Fruit fly (Drosophila melanogaster) whole organism, prepupa: Measurements from ENCODE around the gene Pdi.
A peak's percentile ranks its signal among the peaks of the same experiment; 100 is the strongest.

ENCODE experiments used
- Blimp-1 ChIP-seq: fragments of 200-800 bp; sonication (Bioruptor generic); optimal IDR thresholded peaks from 3 replicates; lab custom pipeline; 2017; ENCODE audit warnings: missing biosample characterization, missing genetic modification characterization, mild to moderate bottlenecking, moderate library complexity, missing genetic modification reagents
- CG10631 ChIP-seq: fragments of 200-800 bp; sonication (Bioruptor generic); optimal IDR thresholded peaks from 2 replicates; lab custom pipeline; 2016; ENCODE audit warnings: missing biosample characterization, missing genetic modification characterization
- CG10669 ChIP-seq: fragments of 200-800 bp; sonication (Bioruptor generic); optimal IDR thresholded peaks from 3 replicates; lab custom pipeline; 2018; ENCODE audit warnings: missing biosample characterization, mild to moderate bottlenecking, missing genetic modification characterization, moderate library complexity
- CG11762 ChIP-seq: fragments of 200-800 bp; sonication (Bioruptor generic); optimal IDR thresholded peaks from 3 replicates; lab custom pipeline; 2016; ENCODE audit warnings: missing biosample characterization, missing genetic modification characterization; ENCODE audit not compliant: insufficient read depth
- CG11902 ChIP-seq: fragments of 200-800 bp; sonication (Bioruptor generic); optimal IDR thresholded peaks from 3 replicates; lab custom pipeline; 2016; ENCODE audit warnings: missing biosample characterization, missing genetic modification characterization
- CG1621 ChIP-seq: fragments of 200-800 bp; sonication (Bioruptor generic); optimal IDR thresholded peaks from 3 replicates; lab custom pipeline; 2018; ENCODE audit warnings: missing biosample characterization, mild to moderate bottlenecking, missing genetic modification characterization
- CG16779 ChIP-seq: fragments of 200-800 bp; sonication (Bioruptor generic); optimal IDR thresholded peaks from 3 replicates; lab custom pipeline; 2017; ENCODE audit warnings: missing biosample characterization, mild to moderate bottlenecking, missing genetic modification characterization
- CG3032 ChIP-seq: fragments of 200-800 bp; optimal IDR thresholded peaks from 2 replicates; lab custom pipeline; 2019; ENCODE audit warnings: missing biosample characterization, mild to moderate bottlenecking, missing genetic modification characterization, moderate library complexity
- CG31627 ChIP-seq: fragments of 200-800 bp; sonication (Bioruptor generic); optimal IDR thresholded peaks from 3 replicates; lab custom pipeline; 2016; ENCODE audit warnings: missing biosample characterization, missing genetic modification characterization
- CG32006 ChIP-seq: fragments of 200-800 bp; sonication (Bioruptor generic); optimal IDR thresholded peaks from 3 replicates; lab custom pipeline; 2017; ENCODE audit warnings: missing biosample characterization, mild to moderate bottlenecking, missing genetic modification characterization
- CG34406 ChIP-seq: fragments of 200-800 bp; sonication (Bioruptor generic); optimal IDR thresholded peaks from 3 replicates; lab custom pipeline; 2016; ENCODE audit warnings: missing biosample characterization, missing genetic modification characterization
- CG6163 ChIP-seq: fragments of 200-800 bp; sonication (Bioruptor generic); IDR thresholded peaks from 3 replicates; pipeline ENCODE4 v1.3.6; 2022; ENCODE audit warnings: missing biosample characterization, missing genetic modification characterization
- CG6854 ChIP-seq: fragments of 200-800 bp; sonication (Bioruptor generic); optimal IDR thresholded peaks from 2 replicates; lab custom pipeline; 2017; ENCODE audit warnings: missing biosample characterization, mild to moderate bottlenecking, missing genetic modification characterization
- CG7368 ChIP-seq: fragments of 200-800 bp; sonication (Bioruptor generic); optimal IDR thresholded peaks from 3 replicates; lab custom pipeline; 2016; ENCODE audit warnings: missing biosample characterization, missing genetic modification characterization
- CG8319 ChIP-seq: fragments of 200-800 bp; sonication (Bioruptor generic); optimal IDR thresholded peaks from 3 replicates; lab custom pipeline; 2016; ENCODE audit warnings: missing biosample characterization, missing genetic modification characterization
- CG8632 ChIP-seq: fragments of 200-800 bp; sonication (Bioruptor generic); optimal IDR thresholded peaks from 3 replicates; lab custom pipeline; 2016; ENCODE audit warnings: missing biosample characterization, missing genetic modification characterization
- CG9139 ChIP-seq: fragments of 200-800 bp; sonication (Bioruptor generic); optimal IDR thresholded peaks from 3 replicates; lab custom pipeline; 2017; ENCODE audit warnings: missing biosample characterization, mild to moderate bottlenecking, missing genetic modification characterization
- Eip75B ChIP-seq: fragments of 200-800 bp; sonication (Bioruptor generic); optimal IDR thresholded peaks from 3 replicates; lab custom pipeline; 2016; ENCODE audit warnings: missing biosample characterization, missing genetic modification characterization
- Eip78C ChIP-seq: fragments of 200-800 bp; sonication (Bioruptor generic); peaks from one replicate; lab custom pipeline; 2016; ENCODE audit warnings: missing biosample characterization, missing genetic modification characterization
- Eip93F ChIP-seq: fragments of 200-800 bp; sonication (Bioruptor generic); optimal IDR thresholded peaks from 2 replicates; lab custom pipeline; 2016; ENCODE audit warnings: missing biosample characterization, mild to moderate bottlenecking, missing genetic modification characterization
- Ets21C ChIP-seq: fragments of 200-800 bp; sonication (Bioruptor generic); optimal IDR thresholded peaks from 3 replicates; lab custom pipeline; 2016; ENCODE audit warnings: missing biosample characterization, missing genetic modification characterization
- Ets96B ChIP-seq: fragments of 200-800 bp; optimal IDR thresholded peaks from 2 replicates; lab custom pipeline; 2019; ENCODE audit warnings: missing biosample characterization, mild to moderate bottlenecking, missing genetic modification characterization, moderate library complexity
- Gug ChIP-seq: fragments of 200-800 bp; sonication (Bioruptor generic); IDR thresholded peaks from 2 replicates; pipeline ENCODE4 v1.3.6; 2022; ENCODE audit warnings: missing biosample characterization, missing genetic modification characterization
- Hr38 ChIP-seq: sonication (Bioruptor generic); optimal IDR thresholded peaks from 2 replicates; lab custom pipeline; 2016; ENCODE audit warnings: missing biosample characterization, missing genetic modification characterization
- Lpt ChIP-seq: fragments of 200-800 bp; sonication (Bioruptor generic); optimal IDR thresholded peaks from 3 replicates; lab custom pipeline; 2016; ENCODE audit warnings: missing biosample characterization, missing genetic modification characterization
- Met ChIP-seq: fragments of 200-800 bp; sonication (Bioruptor generic); optimal IDR thresholded peaks from 3 replicates; lab custom pipeline; 2016; ENCODE audit warnings: missing biosample characterization, missing genetic modification characterization
- OdsH ChIP-seq: fragments of 200-800 bp; sonication (Bioruptor generic); optimal IDR thresholded peaks from 3 replicates; lab custom pipeline; 2016; ENCODE audit warnings: missing biosample characterization, missing genetic modification characterization
- Sox102F ChIP-seq: fragments of 200-800 bp; sonication (Bioruptor generic); optimal IDR thresholded peaks from 2 replicates; lab custom pipeline; 2016; ENCODE audit warnings: missing biosample characterization, mild to moderate bottlenecking, missing genetic modification characterization
- Sox14 ChIP-seq: fragments of 200-800 bp; sonication (Bioruptor generic); optimal IDR thresholded peaks from 3 replicates; lab custom pipeline; 2016; ENCODE audit warnings: missing biosample characterization, missing genetic modification characterization
- Sox15 ChIP-seq: fragments of 200-800 bp; sonication (Bioruptor generic); optimal IDR thresholded peaks from 3 replicates; lab custom pipeline; 2016; ENCODE audit warnings: missing biosample characterization, missing genetic modification characterization
- achi ChIP-seq: fragments of 200-800 bp; sonication (Bioruptor generic); optimal IDR thresholded peaks from 3 replicates; lab custom pipeline; 2016; ENCODE audit warnings: missing biosample characterization, missing genetic modification characterization
- dac ChIP-seq: fragments of 200-800 bp; sonication (Bioruptor generic); optimal IDR thresholded peaks from 2 replicates; lab custom pipeline; 2017; ENCODE audit warnings: missing biosample characterization, mild to moderate bottlenecking, missing genetic modification characterization
- eg ChIP-seq: fragments of 200-800 bp; sonication (Bioruptor generic); IDR thresholded peaks from 3 replicates; pipeline ENCODE4 v1.3.6; 2022; ENCODE audit warnings: missing biosample characterization, missing genetic modification characterization
- fd59A ChIP-seq: fragments of 200-800 bp; sonication (Bioruptor generic); optimal IDR thresholded peaks from 2 replicates; lab custom pipeline; 2017; ENCODE audit warnings: missing biosample characterization, mild to moderate bottlenecking, missing genetic modification characterization, missing genetic modification reagents
- fkh ChIP-seq: fragments of 200-800 bp; sonication (Bioruptor generic); optimal IDR thresholded peaks from 3 replicates; lab custom pipeline; 2017; ENCODE audit warnings: missing biosample characterization, mild to moderate bottlenecking, missing genetic modification characterization, moderate library complexity
- lz ChIP-seq: fragments of 200-800 bp; sonication (Bioruptor generic); optimal IDR thresholded peaks from 3 replicates; lab custom pipeline; 2016; ENCODE audit warnings: missing biosample characterization, missing genetic modification characterization
- net ChIP-seq: fragments of 200-800 bp; sonication (Bioruptor generic); optimal IDR thresholded peaks from 3 replicates; lab custom pipeline; 2016; ENCODE audit warnings: missing biosample characterization, missing genetic modification characterization
- pdm3 ChIP-seq: fragments of 200-800 bp; sonication (Bioruptor generic); optimal IDR thresholded peaks from 3 replicates; lab custom pipeline; 2016; ENCODE audit warnings: missing biosample characterization, missing genetic modification characterization
- salr ChIP-seq, 2 experiments: fragments of 200-800 bp; sonication (Bioruptor generic); optimal IDR thresholded peaks; 3 replicates each; lab custom pipeline; 2016 to 2018; ENCODE audit warnings: missing biosample characterization in 2 of 2, missing genetic modification characterization in 2 of 2, mild to moderate bottlenecking in 1 of 2
- spab ChIP-seq: fragments of 200-800 bp; sonication (Bioruptor generic); optimal IDR thresholded peaks from 2 replicates; lab custom pipeline; 2017; ENCODE audit warnings: missing biosample characterization, mild to moderate bottlenecking, missing genetic modification characterization, missing genetic modification reagents
- ss ChIP-seq, 2 experiments: fragments of 200-800 bp; sonication (Bioruptor generic); optimal IDR thresholded peaks; 2 replicates in 1 of 2; 3 replicates in 1 of 2; lab custom pipeline; 2017 to 2018; ENCODE audit warnings: mild to moderate bottlenecking in 2 of 2, missing biosample characterization in 2 of 2, missing genetic modification characterization in 2 of 2, moderate library complexity in 1 of 2
- svp ChIP-seq: fragments of 200-800 bp; sonication (Bioruptor generic); peaks from one replicate; lab custom pipeline; 2016; ENCODE audit warnings: missing biosample characterization, missing genetic modification characterization
- vri ChIP-seq: fragments of 200-800 bp; sonication (Bioruptor generic); optimal IDR thresholded peaks from 3 replicates; lab custom pipeline; 2016; ENCODE audit warnings: missing biosample characterization, mild to moderate bottlenecking, missing genetic modification characterization

Gene Pdi

dm6 chr3L:15104849-15105555, 37.6 kb downstream of the Pdi start (continued):
- TF ChIP-seq OdsH (GFP tag; lab: Kevin White, UChicago) (peak; percentile 95), CG11902 (GFP tag; lab: Kevin White, UChicago) (peak; percentile 91), CG32006 (GFP tag; lab: Kevin White, UChicago) (peak; percentile 96), CG11762 (peak; percentile 81), vri (GFP tag; lab: Kevin White, UChicago) (peak; percentile 83), CG16779 (tag; lab: Kevin White, UChicago) (peak; percentile 85), CG8632 (GFP tag; lab: Kevin White, UChicago) (peak; percentile 89), Gug (GFP tag; lab: Robert Waterston, UW) (peak; percentile 87), dac (GFP tag; lab: Kevin White, UChicago) (peak; percentile 87)

- TF ChIP-seq vri (GFP tag; lab: Kevin White, UChicago) (no peak), CG34406 (GFP tag; lab: Kevin White, UChicago) (peak; percentile 10), CG6163 (GFP tag; lab: Robert Waterston, UW) (peak; percentile 17; the same call in 1 of the 3 replicates), Sox102F (no peak), Ets96B (tag; lab: Kevin White, UChicago) (no peak), Lpt (peak; percentile 37), CG6854 (GFP tag; lab: Kevin White, UChicago) (peak; percentile 99), eg (GFP tag; lab: Robert Waterston, UW) (0 out of 3 replicates have a peak, but pooled peaks have one; percentile 30), Eip78C (peak; percentile 49), Blimp-1 (GFP tag; lab: Kevin White, UChicago) (peak; percentile 2), Met (GFP tag; lab: Kevin White, UChicago) (peak; percentile 17), Hr38 (GFP tag; lab: Kevin White, UChicago) (no peak), Gug (GFP tag; lab: Robert Waterston, UW) (peak; percentile 19; the same call in 1 of the 2 replicates), pdm3 (GFP tag; lab: Kevin White, UChicago) (no peak), Ets21C (GFP tag; lab: Kevin White, UChicago) (no peak), CG1621 (tag; lab: Kevin White, UChicago) (peak; percentile 19), net (GFP tag; lab: Kevin White, UChicago) (peak; percentile 42), CG3032 (tag; lab: Kevin White, UChicago) (peak; percentile 2), fkh (GFP tag; lab: Kevin White, UChicago) (no peak), spab (no peak), CG9139 (peak; percentile 8), ss (GFP tag; optimal IDR thresholded peaks at IDR 0.05; lab: Kevin White, UChicago) (peak; percentile 26 to 76), Eip93F (GFP tag; lab: Kevin White, UChicago) (no peak), Sox15 (GFP tag; lab: Kevin White, UChicago) (no peak), Eip75B (GFP tag; lab: Kevin White, UChicago) (peak; percentile 10), svp (peak; percentile 72), salr (GFP tag; optimal IDR thresholded peaks at IDR 0.05; lab: Kevin White, UChicago) (peak in 1 of 2 experiments; percentile 1)
These were observed 38.4 kb downstream of the Pdi start for dm6 chr3L:15103988-15104848.

- peak; percentile 38 to 56 for TF ChIP-seq ss (GFP tag; optimal IDR thresholded peaks at IDR 0.05; lab: Kevin White, UChicago)
- peak; percentile 18 for TF ChIP-seq CG31627 (GFP tag; lab: Kevin White, UChicago)
- TF ChIP-seq net (GFP tag; lab: Kevin White, UChicago) = no peak
- TF ChIP-seq CG32006 (GFP tag; lab: Kevin White, UChicago) = peak; percentile 39
- TF ChIP-seq CG10669 (GFP tag; lab: Kevin White, UChicago) = no peak
- no peak for TF ChIP-seq lz (GFP tag; lab: Kevin White, UChicago)
- peak; percentile 17 for TF ChIP-seq CG10631 (GFP tag; lab: Kevin White, UChicago)
- no peak for TF ChIP-seq Blimp-1 (GFP tag; lab: Kevin White, UChicago)
- TF ChIP-seq CG6163 (GFP tag; lab: Robert Waterston, UW) = peak; percentile 54; the same call in 1 of the 3 replicates
- peak; percentile 18 for TF ChIP-seq CG1621 (tag; lab: Kevin White, UChicago)
- TF ChIP-seq achi (GFP tag; lab: Kevin White, UChicago) = peak; percentile 5
- TF ChIP-seq Sox14 = no peak
- TF ChIP-seq Gug (GFP tag; lab: Robert Waterston, UW) = 0 out of 2 replicates have a peak, but pooled peaks have one; percentile 15
- TF ChIP-seq CG11902 (GFP tag; lab: Kevin White, UChicago) = peak; percentile 8
- TF ChIP-seq CG8632 (GFP tag; lab: Kevin White, UChicago) = no peak
- TF ChIP-seq CG7368 (GFP tag; lab: Kevin White, UChicago) = peak; percentile 15
- no peak for TF ChIP-seq salr (GFP tag; optimal IDR thresholded peaks at IDR 0.05; lab: Kevin White, UChicago)
- TF ChIP-seq fd59A (GFP tag; lab: Kevin White, UChicago) = no peak
- no peak for TF ChIP-seq CG8319
These were observed 39.9 kb downstream of the Pdi start for dm6 chr3L:15102669-15103309.
